Worm (Caenorhabditis elegans): Measurements from ENCODE around the gene F44B9.5.

F44B9.5 gene

ce11 chrIII:8044717-8045116 lies 28.4 kb upstream of the F44B9.5 start, which contains the start of gene spcs-3:
Gene spcs-3 (plus strand): TSS chrIII:8045017.
- TF ChIP-seq pha-4 (tag; optimal IDR thresholded peaks at IDR 0.05): no peak
- TF ChIP-seq nfya-1 (tag; optimal IDR thresholded peaks at IDR 0.05): no peak

DNA sequence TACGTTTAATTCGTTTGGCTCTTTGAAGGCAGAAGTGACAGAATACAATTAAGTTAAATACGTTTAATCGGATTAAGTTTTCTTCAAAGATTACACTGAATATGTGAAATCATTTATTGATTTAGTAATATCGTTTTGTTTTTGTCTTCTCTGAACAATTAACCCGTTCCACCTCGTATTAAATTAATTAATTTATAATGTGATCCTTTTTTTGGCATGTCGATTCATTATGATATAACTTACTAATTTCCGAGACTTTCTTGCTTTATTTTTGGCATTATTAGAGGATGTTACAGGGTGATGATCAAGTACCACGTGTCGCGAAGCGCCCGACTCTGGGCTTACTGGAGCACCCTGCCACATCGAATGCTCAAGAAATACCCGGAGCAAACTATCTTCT lies 27.8 kb upstream of the F44B9.5 start, which contains the start of gene K12H4.5:
Gene K12H4.5 (plus strand): TSS at position 301 of the 400 bp plus-strand sequence.
- no peak for TF ChIP-seq T23F11.4 (GFP tag; optimal IDR thresholded peaks at IDR 0.05)
- TF ChIP-seq pax-1 (tag; optimal IDR thresholded peaks at IDR 0.05): no peak
- no peak for TF ChIP-seq dve-1 (tag; optimal IDR thresholded peaks at IDR 0.05)
- TF ChIP-seq hlh-6 (tag; optimal IDR thresholded peaks at IDR 0.05): no peak
- no peak for TF ChIP-seq tbx-2 (tag; optimal IDR thresholded peaks at IDR 0.05)
- no peak for TF ChIP-seq ceh-34 (tag; optimal IDR thresholded peaks at IDR 0.05)
- TF ChIP-seq ceh-30 (tag; optimal IDR thresholded peaks at IDR 0.05): no peak
- no peak for TF ChIP-seq ets-4 (tag; optimal IDR thresholded peaks at IDR 0.05)
- no peak for TF ChIP-seq rnt-1 (tag; optimal IDR thresholded peaks at IDR 0.05)
- TF ChIP-seq che-1 (tag; optimal IDR thresholded peaks at IDR 0.05): no peak
- no peak for TF ChIP-seq nhr-11 (tag; optimal IDR thresholded peaks at IDR 0.05)
- no peak for TF ChIP-seq eyg-1 (tag; optimal IDR thresholded peaks at IDR 0.05)
- no peak for TF ChIP-seq hlh-8 (tag; optimal IDR thresholded peaks at IDR 0.05)
- no peak for TF ChIP-seq K09A11.1 (tag; optimal IDR thresholded peaks at IDR 0.05; ENCODE audit: insufficient read depth)
- TF ChIP-seq K02D7.2 (tag; optimal IDR thresholded peaks at IDR 0.05): no peak

ce11 chrIII:8043784-8044183 lies 27.4 kb upstream of the F44B9.5 start:
- peak; percentile 100 for TF ChIP-seq ceh-34 (tag; optimal IDR thresholded peaks at IDR 0.05)
- peak; percentile 100 for TF ChIP-seq hlh-15 (tag; optimal IDR thresholded peaks at IDR 0.05)
- peak; percentile 100 for TF ChIP-seq ceh-45 (GFP tag; IDR thresholded peaks at IDR 0.05)
- peak; percentile 42 for TF ChIP-seq fkh-10 (GFP tag; optimal IDR thresholded peaks at IDR 0.05)
- TF ChIP-seq hlh-8 (tag; optimal IDR thresholded peaks at IDR 0.05): peak; percentile 100
- peak; percentile 100 for TF ChIP-seq C08G9.2 (tag; optimal IDR thresholded peaks at IDR 0.05)
- peak; percentile 100 for TF ChIP-seq tbx-2 (tag; optimal IDR thresholded peaks at IDR 0.05)
- TF ChIP-seq ceh-6 (GFP tag; optimal IDR thresholded peaks at IDR 0.05): peak; percentile 98
- peak; percentile 100 for TF ChIP-seq ceh-31 (tag; optimal IDR thresholded peaks at IDR 0.05)
- TF ChIP-seq ceh-19 (GFP tag; optimal IDR thresholded peaks at IDR 0.05): peak; percentile 100
- peak; percentile 100 for TF ChIP-seq ahr-1 (tag; optimal IDR thresholded peaks at IDR 0.05)
- peak; percentile 100 for TF ChIP-seq elt-4 (tag; optimal IDR thresholded peaks at IDR 0.05)
- TF ChIP-seq fkh-6 (tag; optimal IDR thresholded peaks at IDR 0.05): peak; percentile 99
- peak; percentile 99 for TF ChIP-seq sox-4 (tag; optimal IDR thresholded peaks at IDR 0.05)
- TF ChIP-seq hlh-13 (GFP tag; optimal IDR thresholded peaks at IDR 0.05): peak; percentile 99
- peak; percentile 53 for TF ChIP-seq pros-1 (tag; optimal IDR thresholded peaks at IDR 0.05)
- TF ChIP-seq dve-1 (tag; optimal IDR thresholded peaks at IDR 0.05): peak; percentile 98
- peak; percentile 100 for TF ChIP-seq dmd-4 (tag; optimal IDR thresholded peaks at IDR 0.05; ENCODE audit: borderline replicate concordance)
- peak; percentile 96 for TF ChIP-seq sdc-2 (tag; optimal IDR thresholded peaks at IDR 0.05)
- TF ChIP-seq ceh-18 (tag; optimal IDR thresholded peaks at IDR 0.05): peak; percentile 100
- peak; percentile 100 for TF ChIP-seq zip-5 (tag; optimal IDR thresholded peaks at IDR 0.05)
- peak; percentile 100 for TF ChIP-seq rnt-1 (tag; optimal IDR thresholded peaks at IDR 0.05)
- no peak for TF ChIP-seq ceh-30 (tag; optimal IDR thresholded peaks at IDR 0.05)
- peak; percentile 100 for TF ChIP-seq Y22D7AL.16 (tag; optimal IDR thresholded peaks at IDR 0.05)
- no peak for TF ChIP-seq pha-4 (tag; optimal IDR thresholded peaks at IDR 0.05)
- TF ChIP-seq unc-42 (tag; optimal IDR thresholded peaks at IDR 0.05): peak; percentile 100
- peak; percentile 98 for TF ChIP-seq C38D4.7 (GFP tag; optimal IDR thresholded peaks at IDR 0.05)
- TF ChIP-seq ceh-24 (tag; optimal IDR thresholded peaks at IDR 0.05): peak; percentile 98
- TF ChIP-seq pag-3 (tag; optimal IDR thresholded peaks at IDR 0.05; ENCODE audit: borderline replicate concordance): peak; percentile 100
- TF ChIP-seq ceh-2 (tag; optimal IDR thresholded peaks at IDR 0.05): peak; percentile 100
- peak; percentile 91 for TF ChIP-seq ceh-9 (tag; optimal IDR thresholded peaks at IDR 0.05)
- peak; percentile 100 for TF ChIP-seq madf-2 (tag; optimal IDR thresholded peaks at IDR 0.05)
- peak; percentile 100 for TF ChIP-seq fax-1 (tag; optimal IDR thresholded peaks at IDR 0.05)
- peak; percentile 99 for TF ChIP-seq T23F11.4 (GFP tag; optimal IDR thresholded peaks at IDR 0.05)
- peak; percentile 100 for TF ChIP-seq elt-2 (tag; optimal IDR thresholded peaks at IDR 0.05)
- peak; percentile 97 for TF ChIP-seq sox-2 (GFP tag; IDR thresholded peaks at IDR 0.05)
- TF ChIP-seq unc-86 (tag; optimal IDR thresholded peaks at IDR 0.05): peak; percentile 100
- TF ChIP-seq nhr-11 (tag; optimal IDR thresholded peaks at IDR 0.05): no peak
- peak; percentile 85 for TF ChIP-seq pax-1 (tag; optimal IDR thresholded peaks at IDR 0.05)
- TF ChIP-seq gmeb-2 (tag; optimal IDR thresholded peaks at IDR 0.05): peak; percentile 99
- TF ChIP-seq K09A11.1 (tag; optimal IDR thresholded peaks at IDR 0.05; ENCODE audit: insufficient read depth): peak; percentile 88
- no peak for TF ChIP-seq ama-1 (optimal IDR thresholded peaks at IDR 0.05)
